Worm (Caenorhabditis elegans) whole organism, L2 larva: ENCODE measurements around the gene Y17G7B.17.

Experiments
- F13H6.1 ChIP-seq: sonication (generic microtip); optimal IDR thresholded peaks from 2 replicates; lab custom pipeline; 2016; ENCODE audit warnings: missing genetic modification characterization, missing compliant biosample characterization
- Y55F3AM.14 ChIP-seq: fragments of 200-800 bp; sonication (Bioruptor generic); optimal IDR thresholded peaks from 2 replicates; lab custom pipeline; 2018; ENCODE audit warnings: mild to moderate bottlenecking, missing genetic modification characterization, missing compliant biosample characterization
- ZK546.5 ChIP-seq: sonication (generic microtip); optimal IDR thresholded peaks from 2 replicates; lab custom pipeline; 2017; ENCODE audit warnings: missing biosample characterization, missing genetic modification characterization
- alr-1 ChIP-seq: fragments of 150-350 bp; optimal IDR thresholded peaks from 2 replicates; lab custom pipeline; 2014; ENCODE audit warnings: missing biosample characterization, missing genetic modification characterization
- ama-1 ChIP-seq: fragments of 150-350 bp; optimal IDR thresholded peaks from 2 replicates; lab custom pipeline; 2018; ENCODE audit warnings: inconsistent platforms
- blmp-1 ChIP-seq: sonication (generic microtip); optimal IDR thresholded peaks from 2 replicates; lab custom pipeline; 2017; ENCODE audit warnings: missing genetic modification characterization, mild to moderate bottlenecking, missing compliant biosample characterization, antibody characterized with exemption, moderate library complexity; ENCODE audit not compliant: insufficient read depth
- ceh-16 ChIP-seq: fragments of 150-350 bp; optimal IDR thresholded peaks from 2 replicates; lab custom pipeline; 2014; ENCODE audit warnings: missing biosample characterization, missing genetic modification characterization
- crh-2 ChIP-seq: sonication (generic microtip); optimal IDR thresholded peaks from 2 replicates; lab custom pipeline; 2017; ENCODE audit warnings: missing biosample characterization, missing genetic modification characterization
- egl-27 ChIP-seq: sonication (generic microtip); optimal IDR thresholded peaks from 3 replicates; lab custom pipeline; 2017; ENCODE audit warnings: missing biosample characterization, missing genetic modification reagents, missing genetic modification characterization
- elt-1 ChIP-seq: fragments of 150-350 bp; optimal IDR thresholded peaks from 2 replicates; lab custom pipeline; 2014; ENCODE audit warnings: missing biosample characterization, missing genetic modification characterization
- elt-3 ChIP-seq: sonication (generic microtip); optimal IDR thresholded peaks from 2 replicates; lab custom pipeline; 2017; ENCODE audit warnings: missing biosample characterization, missing genetic modification characterization
- fos-1 ChIP-seq: fragments of 150-350 bp; optimal IDR thresholded peaks from 2 replicates; lab custom pipeline; 2014; ENCODE audit warnings: missing biosample characterization, missing genetic modification characterization
- gmeb-1 ChIP-seq: fragments of 150-350 bp; optimal IDR thresholded peaks from 2 replicates; lab custom pipeline; 2014; ENCODE audit warnings: missing biosample characterization, missing genetic modification characterization
- lin-11 ChIP-seq: fragments of 150-350 bp; sonication (generic microtip); optimal IDR thresholded peaks from 2 replicates; lab custom pipeline; 2014; ENCODE audit warnings: missing biosample characterization, missing genetic modification characterization, inconsistent platforms, mixed read lengths
- lin-13 ChIP-seq: fragments of 150-350 bp; optimal IDR thresholded peaks from 2 replicates; lab custom pipeline; 2014; ENCODE audit warnings: missing biosample characterization, missing genetic modification reagents, missing genetic modification characterization
- lin-39 ChIP-seq: fragments of 150-350 bp; optimal IDR thresholded peaks from 2 replicates; lab custom pipeline; 2014; ENCODE audit warnings: missing biosample characterization, missing genetic modification reagents, missing genetic modification characterization
- lsy-2 ChIP-seq, 2 experiments: fragments of 150-350 bp in 1 of 2; sonication (generic microtip) in 1 of 2; optimal IDR thresholded peaks; 2 replicates each; lab custom pipeline; 2014 to 2017; ENCODE audit warnings: missing biosample characterization in 2 of 2, missing genetic modification characterization in 2 of 2
- mab-5 ChIP-seq: fragments of 150-350 bp; optimal IDR thresholded peaks from 2 replicates; lab custom pipeline; 2014; ENCODE audit warnings: missing biosample characterization, missing genetic modification characterization
- mbf-1 ChIP-seq: sonication (generic microtip); optimal IDR thresholded peaks from 2 replicates; lab custom pipeline; 2017; ENCODE audit warnings: missing biosample characterization, missing genetic modification characterization
- mdl-1 ChIP-seq, 2 experiments: fragments of 150-350 bp in 1 of 2; sonication (generic microtip) in 1 of 2; optimal IDR thresholded peaks; 2 replicates each; lab custom pipeline; 2017; ENCODE audit warnings: missing biosample characterization in 2 of 2, missing genetic modification characterization in 2 of 2
- nhr-10 ChIP-seq: sonication (generic microtip); optimal IDR thresholded peaks from 2 replicates; lab custom pipeline; 2017; ENCODE audit warnings: missing biosample characterization, missing genetic modification characterization
- nhr-11 ChIP-seq: fragments of 150-350 bp; optimal IDR thresholded peaks from 2 replicates; lab custom pipeline; 2014; ENCODE audit warnings: missing biosample characterization, missing genetic modification characterization
- nhr-129 ChIP-seq: fragments of 150-350 bp; optimal IDR thresholded peaks from 2 replicates; lab custom pipeline; 2014; ENCODE audit warnings: missing biosample characterization, missing genetic modification characterization
- nhr-21 ChIP-seq: fragments of 150-350 bp; optimal IDR thresholded peaks from 2 replicates; lab custom pipeline; 2014; ENCODE audit warnings: missing biosample characterization, missing genetic modification characterization
- nhr-23 ChIP-seq: fragments of 150-350 bp; optimal IDR thresholded peaks from 2 replicates; lab custom pipeline; 2014; ENCODE audit warnings: missing biosample characterization, missing genetic modification reagents, missing genetic modification characterization
- nhr-237 ChIP-seq: fragments of 150-350 bp; optimal IDR thresholded peaks from 2 replicates; lab custom pipeline; 2014; ENCODE audit warnings: missing biosample characterization, missing genetic modification characterization
- nhr-25 ChIP-seq: fragments of 150-350 bp; sonication (generic microtip); optimal IDR thresholded peaks from 3 replicates; lab custom pipeline; 2014; ENCODE audit warnings: missing biosample characterization, missing genetic modification characterization
- nhr-6 ChIP-seq: fragments of 150-350 bp; optimal IDR thresholded peaks from 2 replicates; lab custom pipeline; 2014; ENCODE audit warnings: missing biosample characterization, missing genetic modification characterization
- nhr-77 ChIP-seq: fragments of 150-350 bp; optimal IDR thresholded peaks from 2 replicates; lab custom pipeline; 2014; ENCODE audit warnings: missing biosample characterization, missing genetic modification characterization
- peb-1 ChIP-seq: fragments of 150-350 bp; optimal IDR thresholded peaks from 2 replicates; lab custom pipeline; 2014; ENCODE audit warnings: missing biosample characterization, missing genetic modification characterization
- sem-4 ChIP-seq: fragments of 150-350 bp; optimal IDR thresholded peaks from 2 replicates; lab custom pipeline; 2014; ENCODE audit warnings: missing biosample characterization, missing genetic modification reagents, missing genetic modification characterization
- skn-1 ChIP-seq: sonication (generic microtip); optimal IDR thresholded peaks from 2 replicates; lab custom pipeline; 2017; ENCODE audit warnings: missing biosample characterization, missing genetic modification characterization
- sma-3 ChIP-seq: sonication (generic microtip); optimal IDR thresholded peaks from 2 replicates; lab custom pipeline; 2016; ENCODE audit warnings: missing genetic modification reagents, missing genetic modification characterization, missing compliant biosample characterization
- sma-9 ChIP-seq, 2 experiments: fragments of 150-350 bp in 1 of 2; sonication (generic microtip) in 1 of 2; optimal IDR thresholded peaks; 2 replicates each; lab custom pipeline; 2014 to 2016; ENCODE audit warnings: missing genetic modification characterization in 2 of 2, mild to moderate bottlenecking in 1 of 2, missing biosample characterization in 1 of 2, missing compliant biosample characterization in 1 of 2, missing genetic modification reagents in 1 of 2, moderate library complexity in 1 of 2
- snpc-4 ChIP-seq: fragments of 150-350 bp; optimal IDR thresholded peaks from 2 replicates; lab custom pipeline; 2014; ENCODE audit warnings: missing biosample characterization, missing genetic modification characterization
- unc-55 ChIP-seq: fragments of 150-350 bp; sonication (generic microtip); optimal IDR thresholded peaks from 3 replicates; lab custom pipeline; 2014; ENCODE audit warnings: missing biosample characterization, missing genetic modification reagents, missing genetic modification characterization
- unc-62 ChIP-seq: fragments of 150-350 bp; optimal IDR thresholded peaks from 2 replicates; lab custom pipeline; 2014; ENCODE audit warnings: missing biosample characterization, missing genetic modification reagents, missing genetic modification characterization
- zag-1 ChIP-seq: fragments of 150-350 bp; optimal IDR thresholded peaks from 2 replicates; lab custom pipeline; 2014; ENCODE audit warnings: missing biosample characterization, missing genetic modification characterization
- ztf-11 ChIP-seq: sonication (generic microtip); optimal IDR thresholded peaks from 2 replicates; lab custom pipeline; 2017; ENCODE audit warnings: missing biosample characterization, missing genetic modification characterization

Y17G7B.17 gene

DNA sequence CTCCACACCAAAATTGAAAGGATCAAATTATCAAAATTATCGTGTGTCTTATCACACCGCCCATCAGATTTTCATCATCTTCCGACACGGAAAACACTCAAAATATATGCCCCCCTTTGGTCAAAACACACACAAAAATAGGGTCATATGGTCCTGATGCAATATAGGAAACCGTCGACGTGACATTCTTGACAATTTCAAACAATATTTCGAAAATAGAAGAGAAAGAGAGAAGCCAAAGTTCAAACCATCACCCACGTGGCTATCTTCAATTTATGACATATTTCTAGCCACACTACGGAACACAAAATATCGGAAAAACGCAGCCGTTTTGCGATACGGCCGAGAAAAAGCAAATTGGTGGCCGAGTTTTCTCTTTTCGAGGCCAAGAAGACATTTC, 49.2 kb downstream of the Y17G7B.17 start:
- no peak for TF ChIP-seq elt-3 (tag; lab: Kevin White, UChicago)
- TF ChIP-seq crh-2 (tag; lab: Kevin White, UChicago), result peak; percentile 60
- TF ChIP-seq F13H6.1 (tag; lab: Kevin White, UChicago), result no peak
- no peak for TF ChIP-seq lin-13 (GFP tag; lab: Kevin White, UChicago)
- no peak for TF ChIP-seq nhr-237 (tag; lab: Kevin White, UChicago)
- TF ChIP-seq nhr-11 (tag; lab: Kevin White, UChicago), result no peak
- no peak for TF ChIP-seq unc-55 (GFP tag; lab: Kevin White, UChicago)
- peak; percentile 76 for TF ChIP-seq nhr-25 (tag; lab: Kevin White, UChicago)
- peak; percentile 81 for TF ChIP-seq sma-9 (GFP tag; optimal IDR thresholded peaks at IDR 0.05; lab: Kevin White, UChicago)
- no peak for TF ChIP-seq sma-9 (tag; optimal IDR thresholded peaks at IDR 0.05; lab: Kevin White, UChicago)
- TF ChIP-seq peb-1 (tag; lab: Kevin White, UChicago), result no peak
- no peak for TF ChIP-seq mab-5 (tag; lab: Kevin White, UChicago)
- TF ChIP-seq mdl-1 (tag; optimal IDR thresholded peaks at IDR 0.05; lab: Kevin White, UChicago), result peak in 1 of 2 experiments; percentile 40
- no peak for TF ChIP-seq ztf-11
- TF ChIP-seq lin-11, result no peak
- TF ChIP-seq nhr-10, result no peak
- peak in 1 of 2 experiments; percentile 24 for TF ChIP-seq lsy-2 (tag; optimal IDR thresholded peaks at IDR 0.05; lab: Kevin White, UChicago)
- TF ChIP-seq gmeb-1, result peak; percentile 18
- no peak for TF ChIP-seq sem-4 (tag; lab: Kevin White, UChicago)
- no peak for TF ChIP-seq alr-1 (tag; lab: Kevin White, UChicago)
- TF ChIP-seq nhr-21 (tag; lab: Kevin White, UChicago), result peak; percentile 82
- no peak for TF ChIP-seq skn-1 (tag; lab: Kevin White, UChicago)
- no peak for TF ChIP-seq blmp-1 (tag; lab: Kevin White, UChicago)
- no peak for TF ChIP-seq fos-1 (tag; lab: Kevin White, UChicago)
- no peak for TF ChIP-seq egl-27 (tag; lab: Kevin White, UChicago)
- peak; percentile 97 for TF ChIP-seq nhr-129 (tag; lab: Kevin White, UChicago)
- TF ChIP-seq mbf-1 (tag; lab: Kevin White, UChicago), result no peak
- no peak for TF ChIP-seq ceh-16 (tag; lab: Kevin White, UChicago)
- peak; percentile 3 for TF ChIP-seq sma-3
- no peak for TF ChIP-seq nhr-77 (tag; lab: Kevin White, UChicago)
- TF ChIP-seq zag-1 (tag; lab: Kevin White, UChicago), result no peak
- TF ChIP-seq ama-1 (lab: Kevin White, UChicago), result no peak
- no peak for TF ChIP-seq elt-1
- TF ChIP-seq, all 48 proteins: peak for 9

DNA sequence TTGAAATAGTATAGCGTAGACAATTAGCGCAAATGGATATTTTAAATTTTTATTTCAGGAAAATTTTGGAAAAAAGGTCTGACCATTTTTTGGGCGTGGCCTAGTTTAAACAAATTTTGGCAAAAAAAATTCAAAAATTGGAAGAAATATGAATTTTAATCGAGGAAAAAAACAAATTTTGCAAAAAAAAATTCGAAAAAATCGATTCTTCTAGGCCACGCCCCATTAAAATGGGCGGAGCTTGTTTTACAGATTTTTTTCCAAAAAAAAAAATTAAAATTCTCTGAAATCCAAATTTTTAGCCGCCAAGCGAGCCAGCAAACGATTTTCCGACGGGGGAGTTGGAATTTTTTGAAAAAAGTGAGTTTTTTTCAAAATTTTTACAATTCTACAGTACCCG, 50.5 kb downstream of the Y17G7B.17 start, which contains the start of gene nadk-2:
Gene nadk-2, plus strand, starts transcription at position 301 of the 400 bp plus-strand sequence.
- no peak for TF ChIP-seq mbf-1 (tag; lab: Kevin White, UChicago)
- no peak for TF ChIP-seq snpc-4
- no peak for TF ChIP-seq elt-1
- no peak for TF ChIP-seq egl-27 (tag; lab: Kevin White, UChicago)
- no peak for TF ChIP-seq nhr-21 (tag; lab: Kevin White, UChicago)
- no peak for TF ChIP-seq zag-1 (tag; lab: Kevin White, UChicago)
- no peak for TF ChIP-seq lin-39
- TF ChIP-seq lin-11, result no peak
- TF ChIP-seq ZK546.5 (tag; lab: Kevin White, UChicago), result no peak
- TF ChIP-seq ceh-16 (tag; lab: Kevin White, UChicago), result no peak
- TF ChIP-seq nhr-23, result no peak
- no peak for TF ChIP-seq unc-62 (GFP tag; lab: Kevin White, UChicago)
- TF ChIP-seq blmp-1 (tag; lab: Kevin White, UChicago), result no peak
- no peak for TF ChIP-seq F13H6.1 (tag; lab: Kevin White, UChicago)
- TF ChIP-seq sma-9 (GFP tag; optimal IDR thresholded peaks at IDR 0.05; lab: Kevin White, UChicago), result no peak
- no peak for TF ChIP-seq sma-9 (tag; optimal IDR thresholded peaks at IDR 0.05; lab: Kevin White, UChicago)
- no peak for TF ChIP-seq Y55F3AM.14 (GFP tag; lab: Kevin White, UChicago)
- no peak for TF ChIP-seq crh-2 (tag; lab: Kevin White, UChicago)
- no peak for TF ChIP-seq nhr-6 (tag; lab: Kevin White, UChicago)
